Worm (Caenorhabditis elegans) whole organism, mixed stage, embryonic: ENCODE results near the gene tth-1.

Experiments used
- blmp-1 ChIP-seq: fragments of 150-350 bp; optimal IDR thresholded peaks from 2 replicates; lab custom pipeline; 2014; ENCODE audit warnings: missing biosample characterization, missing genetic modification characterization
- mep-1 ChIP-seq: fragments of 150-350 bp; optimal IDR thresholded peaks from 2 replicates; lab custom pipeline; 2017; ENCODE audit warnings: missing biosample characterization, missing genetic modification reagents, missing genetic modification characterization, inconsistent platforms

DNA sequence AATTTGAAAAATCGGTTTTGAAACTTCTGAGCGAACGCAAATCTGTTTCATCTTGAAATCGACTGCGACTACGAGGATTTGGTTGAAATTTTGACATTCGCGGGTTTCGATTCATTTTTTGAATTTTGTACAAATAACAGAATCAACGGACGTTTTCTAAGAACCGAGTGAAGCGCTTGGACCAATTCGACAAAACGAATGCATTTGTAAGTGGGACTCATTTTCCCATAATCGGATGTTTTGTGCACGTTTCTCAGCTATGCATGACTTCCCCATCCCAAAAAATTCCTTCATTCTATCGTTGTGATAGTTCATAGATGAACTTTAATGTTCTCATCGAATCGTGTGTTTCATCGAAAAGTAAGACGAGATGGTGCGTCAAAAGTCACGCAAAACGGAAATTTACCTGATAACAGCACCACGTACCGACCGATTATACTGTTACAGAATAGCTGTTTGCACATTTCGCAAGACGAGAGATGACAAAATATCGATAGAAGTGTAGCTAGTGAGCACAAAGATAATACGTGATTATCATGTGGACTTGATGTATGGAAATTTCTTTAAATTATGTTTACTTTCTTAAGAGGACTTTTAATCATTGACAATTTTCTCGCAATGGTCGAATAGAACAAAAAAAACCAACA, 46.7 kb upstream of the tth-1 start, which contains the start of gene mec-10:
- TF ChIP-seq blmp-1, result no peak
- no peak for TF ChIP-seq mep-1 (tag; lab: Kevin White, UChicago)
